Worm (Caenorhabditis elegans): ENCODE measurements around the gene ZK380.6.

- TF ChIP-seq elt-3 (tag; optimal IDR thresholded peaks at IDR 0.05) (no peak), aly-2 (tag; optimal IDR thresholded peaks at IDR 0.05) (no peak), ama-1 (optimal IDR thresholded peaks at IDR 0.05) (no peak), fos-1 (tag; optimal IDR thresholded peaks at IDR 0.05) (no peak), unc-62 (GFP tag; optimal IDR thresholded peaks at IDR 0.05) (no peak), ceh-16 (tag; optimal IDR thresholded peaks at IDR 0.05) (no peak), nhr-11 (tag; optimal IDR thresholded peaks at IDR 0.05) (no peak), lin-15B (tag; optimal IDR thresholded peaks at IDR 0.05) (no peak), nhr-76 (tag; optimal IDR thresholded peaks at IDR 0.05) (no peak)
These were observed 31.2 kb upstream of the ZK380.6 start for ce11 chrX:1623048-1623447.
